Worm (Caenorhabditis elegans): Measurements from ENCODE around the gene T04A6.3.
A peak's percentile ranks its signal among the peaks of the same experiment; 100 is the strongest.

The T04A6.3 gene

ce11 chrIII:7645075-7645474 is 37.0 kb upstream of the T04A6.3 start:
- peak; percentile 52 for TF ChIP-seq snu-23 (GFP tag; optimal IDR thresholded peaks at IDR 0.05)
- TF ChIP-seq ztf-4 (tag; optimal IDR thresholded peaks at IDR 0.05) = no peak
- TF ChIP-seq lin-14 (GFP tag; optimal IDR thresholded peaks at IDR 0.05) = peak; percentile 81
- TF ChIP-seq blmp-1 (tag; optimal IDR thresholded peaks at IDR 0.05) = peak; percentile 60
- TF ChIP-seq vab-15 (tag; optimal IDR thresholded peaks at IDR 0.05) = no peak
- peak in 1 of 3 experiments; percentile 11 for TF ChIP-seq dpl-1 (GFP tag; optimal IDR thresholded peaks at IDR 0.05)
- peak; percentile 15 for TF ChIP-seq nhr-90 (tag; optimal IDR thresholded peaks at IDR 0.05; ENCODE audit: poor library complexity)
- peak; percentile 38 for TF ChIP-seq rnt-1 (tag; optimal IDR thresholded peaks at IDR 0.05)
- TF ChIP-seq lin-39 (tag; optimal IDR thresholded peaks at IDR 0.05) = peak; percentile 24
- TF ChIP-seq nhr-85 (tag) = peak; percentile 95
- no peak for TF ChIP-seq hlh-4 (tag; optimal IDR thresholded peaks at IDR 0.05)
- TF ChIP-seq mep-1 (tag; optimal IDR thresholded peaks at IDR 0.05) = peak; percentile 37
- no peak for TF ChIP-seq C16A3.4 (tag; optimal IDR thresholded peaks at IDR 0.05)
- no peak for TF ChIP-seq ceh-88 (GFP tag; IDR thresholded peaks at IDR 0.05)
- TF ChIP-seq efl-3 (GFP tag; optimal IDR thresholded peaks at IDR 0.05) = peak; percentile 37
- TF ChIP-seq nhr-20 (tag; optimal IDR thresholded peaks at IDR 0.05) = peak; percentile 67
- no peak for TF ChIP-seq isw-1 (GFP tag; IDR thresholded peaks at IDR 0.05)
- TF ChIP-seq unc-62 (GFP tag; optimal IDR thresholded peaks at IDR 0.05) = no peak
- TF ChIP-seq lsy-2 (tag; optimal IDR thresholded peaks at IDR 0.05) = no peak
- TF ChIP-seq elt-3 (tag; optimal IDR thresholded peaks at IDR 0.05) = peak in 1 of 6 experiments; percentile 44
- no peak for TF ChIP-seq mab-9 (GFP tag; IDR thresholded peaks at IDR 0.05)
- no peak for TF ChIP-seq unc-130 (tag; optimal IDR thresholded peaks at IDR 0.05)
- TF ChIP-seq nhr-19 (GFP tag; conservative IDR thresholded peaks at IDR 0.05) = 0 out of 2 replicates have a peak, but pooled peaks have one; percentile 2
- no peak for TF ChIP-seq skn-1 (tag; optimal IDR thresholded peaks at IDR 0.05)
- TF ChIP-seq nhr-237 (tag; optimal IDR thresholded peaks at IDR 0.05) = no peak
- TF ChIP-seq lin-35 (GFP tag; optimal IDR thresholded peaks at IDR 0.05) = no peak
- TF ChIP-seq pag-3 (tag; optimal IDR thresholded peaks at IDR 0.05; ENCODE audit: borderline replicate concordance, insufficient read depth) = peak; percentile 15
- peak; percentile 61 for TF ChIP-seq nhr-71 (tag; optimal IDR thresholded peaks at IDR 0.05)
- no peak for TF ChIP-seq efl-1 (optimal IDR thresholded peaks at IDR 0.05)
- TF ChIP-seq efl-1 (GFP tag; optimal IDR thresholded peaks at IDR 0.05 in 1 of 2) = peak in 1 of 2 experiments; percentile 40

ce11 chrIII:7643902-7644641 is 35.9 kb upstream of the T04A6.3 start:
- TF ChIP-seq nhr-12 (tag; optimal IDR thresholded peaks at IDR 0.05) = no peak
- TF ChIP-seq zag-1 (tag; optimal IDR thresholded peaks at IDR 0.05) = no peak
- no peak for TF ChIP-seq pag-3 (tag; optimal IDR thresholded peaks at IDR 0.05; ENCODE audit: borderline replicate concordance, insufficient read depth)
- peak; percentile 76 for TF ChIP-seq nhr-71 (tag; optimal IDR thresholded peaks at IDR 0.05)
- no peak for TF ChIP-seq unc-98 (GFP tag; IDR thresholded peaks at IDR 0.05)
- no peak for TF ChIP-seq mef-2 (tag; optimal IDR thresholded peaks at IDR 0.05)
- no peak for TF ChIP-seq sup-37 (GFP tag; optimal IDR thresholded peaks at IDR 0.05)
- no peak for TF ChIP-seq ama-1 (optimal IDR thresholded peaks at IDR 0.05)
- peak; percentile 60 for TF ChIP-seq blmp-1 (tag; optimal IDR thresholded peaks at IDR 0.05)
- TF ChIP-seq ceh-82 (tag; optimal IDR thresholded peaks at IDR 0.05) = no peak
- no peak for TF ChIP-seq sptf-1 (tag; optimal IDR thresholded peaks at IDR 0.05)
- no peak for TF ChIP-seq vab-15 (tag; optimal IDR thresholded peaks at IDR 0.05)
- TF ChIP-seq mdl-1 (tag; optimal IDR thresholded peaks at IDR 0.05) = peak in 1 of 2 experiments; percentile 70
- no peak for TF ChIP-seq ets-5 (GFP tag; IDR thresholded peaks at IDR 0.05)
- no peak for TF ChIP-seq pax-3 (tag; optimal IDR thresholded peaks at IDR 0.05)
- TF ChIP-seq ceh-8 (GFP tag; optimal IDR thresholded peaks at IDR 0.05) = no peak
- TF ChIP-seq lin-14 (GFP tag; optimal IDR thresholded peaks at IDR 0.05) = peak; percentile 74
- TF ChIP-seq isw-1 (GFP tag; IDR thresholded peaks at IDR 0.05) = no peak
- peak; percentile 92 for TF ChIP-seq nhr-85 (tag)
- TF ChIP-seq dsc-1 (tag; optimal IDR thresholded peaks at IDR 0.05) = no peak
- TF ChIP-seq ceh-63 (GFP tag; optimal IDR thresholded peaks at IDR 0.05) = no peak
- no peak for TF ChIP-seq unc-30 (tag; optimal IDR thresholded peaks at IDR 0.05)
- TF ChIP-seq nhr-19 (GFP tag; conservative IDR thresholded peaks at IDR 0.05) = 0 out of 2 replicates have a peak, but pooled peaks have one; percentile 6
- TF ChIP-seq aha-1 (tag; optimal IDR thresholded peaks at IDR 0.05) = no peak
- no peak for TF ChIP-seq mab-9 (GFP tag; IDR thresholded peaks at IDR 0.05)
- no peak for TF ChIP-seq ces-1 (GFP tag; optimal IDR thresholded peaks at IDR 0.05)
- peak; percentile 40 for TF ChIP-seq snu-23 (GFP tag; optimal IDR thresholded peaks at IDR 0.05)
- TF ChIP-seq rnt-1 (tag; optimal IDR thresholded peaks at IDR 0.05) = no peak
- no peak for TF ChIP-seq nhr-47 (tag; optimal IDR thresholded peaks at IDR 0.05)
- TF ChIP-seq F16B12.6 (tag; optimal IDR thresholded peaks at IDR 0.05) = peak; percentile 11
- peak in 2 of 3 experiments; percentile 8 to 54 for TF ChIP-seq dpl-1 (GFP tag; optimal IDR thresholded peaks at IDR 0.05)
- no peak for TF ChIP-seq nhr-28 (tag; optimal IDR thresholded peaks at IDR 0.05)

Measured in whole organism, L1 larva.